Worm (Caenorhabditis elegans): ENCODE results near the gene K08F8.15.

- no peak for TF ChIP-seq zag-1 (tag; optimal IDR thresholded peaks at IDR 0.05)
- no peak for TF ChIP-seq ZK546.5 (tag; optimal IDR thresholded peaks at IDR 0.05)
- TF ChIP-seq unc-39 (tag; optimal IDR thresholded peaks at IDR 0.05): no peak
- TF ChIP-seq R02D3.7 (tag; optimal IDR thresholded peaks at IDR 0.05): no peak
- no peak for TF ChIP-seq ztf-4 (tag; optimal IDR thresholded peaks at IDR 0.05)
- TF ChIP-seq nhr-25 (tag; optimal IDR thresholded peaks at IDR 0.05): no peak
- no peak for TF ChIP-seq elt-3 (tag; optimal IDR thresholded peaks at IDR 0.05)
- TF ChIP-seq ama-1 (optimal IDR thresholded peaks at IDR 0.05): no peak
- no peak for TF ChIP-seq ceh-82 (tag; optimal IDR thresholded peaks at IDR 0.05)
- no peak for TF ChIP-seq aly-2 (tag; optimal IDR thresholded peaks at IDR 0.05)
- no peak for TF ChIP-seq skn-1 (tag; optimal IDR thresholded peaks at IDR 0.05)
- no peak for TF ChIP-seq unc-55 (GFP tag; optimal IDR thresholded peaks at IDR 0.05)
- TF ChIP-seq nhr-10 (tag; optimal IDR thresholded peaks at IDR 0.05): no peak
Observed at ce11 chrII:8764332-8764731, 2.3 kb upstream of the K08F8.15 start.

All from whole organism, L2 larva.